Fruit fly (Drosophila melanogaster) whole organism, embryonic: ENCODE data around the gene CG33262.
A peak's percentile ranks its signal among the peaks of the same experiment; 100 is the strongest.

Experiments used
- BEAF-32 ChIP-seq: fragments of 200-800 bp; sonication (Bioruptor generic); optimal IDR thresholded peaks from 3 replicates; lab custom pipeline; 2017; ENCODE audit warnings: missing biosample characterization, missing genetic modification characterization, mild to moderate bottlenecking, moderate library complexity, missing genetic modification reagents
- Bdp1 ChIP-seq: fragments of 200-800 bp; sonication (Bioruptor generic); optimal IDR thresholded peaks from 3 replicates; lab custom pipeline; 2016; ENCODE audit warnings: missing biosample characterization, missing genetic modification characterization
- CG1024 ChIP-seq: fragments of 200-800 bp; sonication (Bioruptor generic); IDR thresholded peaks from 2 replicates; pipeline ENCODE4 v1.3.6; 2022; ENCODE audit warnings: missing biosample characterization, missing genetic modification characterization
- CG11247 ChIP-seq: fragments of 200-800 bp; sonication (Bioruptor generic); IDR thresholded peaks from 2 replicates; pipeline ENCODE4 v1.3.6; 2022; ENCODE audit warnings: missing biosample characterization, missing genetic modification characterization
- CG13123 ChIP-seq: fragments of 200-800 bp; sonication (Bioruptor generic); optimal IDR thresholded peaks from 2 replicates; lab custom pipeline; 2016; ENCODE audit warnings: missing biosample characterization, missing genetic modification characterization
- CG15269 ChIP-seq: fragments of 200-800 bp; sonication (Bioruptor generic); optimal IDR thresholded peaks from 2 replicates; lab custom pipeline; 2018; ENCODE audit warnings: missing biosample characterization, mild to moderate bottlenecking, missing genetic modification characterization, moderate library complexity
- CG16813 ChIP-seq: fragments of 200-800 bp; sonication (Bioruptor generic); IDR thresholded peaks from 3 replicates; pipeline ENCODE4 v1.3.6; 2022; ENCODE audit warnings: missing biosample characterization, missing genetic modification characterization; ENCODE audit not compliant: partially characterized antibody
- CG17328 ChIP-seq: fragments of 200-800 bp; sonication (Bioruptor generic); IDR thresholded peaks from 2 replicates; pipeline ENCODE4 v1.3.6; 2022; ENCODE audit warnings: missing biosample characterization, missing genetic modification characterization
- CG17829 ChIP-seq: fragments of 200-800 bp; optimal IDR thresholded peaks from 2 replicates; lab custom pipeline; 2019; ENCODE audit warnings: missing biosample characterization, mild to moderate bottlenecking, missing genetic modification characterization, moderate library complexity
- CG2199 ChIP-seq: fragments of 200-800 bp; sonication (Bioruptor generic); IDR thresholded peaks from 3 replicates; pipeline ENCODE4 v1.3.6; 2022; ENCODE audit warnings: missing biosample characterization, missing genetic modification characterization
- CG31441 ChIP-seq: fragments of 200-800 bp; sonication (Bioruptor generic); IDR thresholded peaks from 2 replicates; pipeline ENCODE4 v1.3.6; 2022; ENCODE audit warnings: missing biosample characterization, missing genetic modification characterization
- CG4360 ChIP-seq: fragments of 200-800 bp; sonication (Bioruptor generic); IDR thresholded peaks from 2 replicates; pipeline ENCODE4 v1.3.6; 2022; ENCODE audit warnings: missing biosample characterization, missing genetic modification characterization
- CG4617 ChIP-seq: fragments of 200-800 bp; sonication (Bioruptor generic); optimal IDR thresholded peaks from 3 replicates; lab custom pipeline; 2016; ENCODE audit warnings: missing biosample characterization, missing genetic modification characterization, borderline replicate concordance
- CG8281 ChIP-seq: fragments of 200-800 bp; sonication (Bioruptor generic); optimal IDR thresholded peaks from 2 replicates; lab custom pipeline; 2018; ENCODE audit warnings: missing biosample characterization, mild to moderate bottlenecking, missing genetic modification characterization, moderate library complexity
- CTCF ChIP-seq: fragments of 200-800 bp; sonication (Bioruptor generic); optimal IDR thresholded peaks from 2 replicates; lab custom pipeline; 2017; ENCODE audit warnings: missing biosample characterization, mild to moderate bottlenecking, missing genetic modification characterization, moderate library complexity
- H15 ChIP-seq: fragments of 200-800 bp; sonication (Bioruptor generic); IDR thresholded peaks from 3 replicates; pipeline ENCODE4 v1.3.6; 2022; ENCODE audit warnings: missing biosample characterization, missing genetic modification characterization
- HHEX ChIP-seq: fragments of 200-800 bp; sonication (Bioruptor generic); optimal IDR thresholded peaks from 3 replicates; lab custom pipeline; 2017; ENCODE audit warnings: missing biosample characterization, mild to moderate bottlenecking, missing genetic modification characterization, missing genetic modification reagents
- Hey ChIP-seq: fragments of 200-800 bp; sonication (Bioruptor generic); optimal IDR thresholded peaks from 3 replicates; lab custom pipeline; 2018; ENCODE audit warnings: missing biosample characterization, mild to moderate bottlenecking, missing genetic modification characterization
- Jarid2 ChIP-seq: fragments of 200-800 bp; sonication (Bioruptor generic); optimal IDR thresholded peaks from 3 replicates; lab custom pipeline; 2017; ENCODE audit warnings: mild to moderate bottlenecking, missing biosample characterization, missing genetic modification reagents, missing genetic modification characterization
- Meics ChIP-seq: fragments of 200-800 bp; sonication (Bioruptor generic); optimal IDR thresholded peaks from 2 replicates; lab custom pipeline; 2017; ENCODE audit warnings: missing biosample characterization, mild to moderate bottlenecking, missing genetic modification characterization
- NC2α ChIP-seq: fragments of 200-800 bp; sonication (Bioruptor generic); optimal IDR thresholded peaks from 2 replicates; lab custom pipeline; 2016; ENCODE audit warnings: missing biosample characterization, missing genetic modification characterization
- NK7.1 ChIP-seq: fragments of 200-800 bp; sonication (Bioruptor generic); optimal IDR thresholded peaks from 3 replicates; lab custom pipeline; 2016; ENCODE audit warnings: missing biosample characterization, missing genetic modification characterization
- Scr ChIP-seq: fragments of 200-800 bp; sonication (Bioruptor generic); IDR thresholded peaks from 2 replicates; pipeline ENCODE4 v1.3.6; 2022; ENCODE audit warnings: missing biosample characterization, missing genetic modification characterization; ENCODE audit not compliant: partially characterized antibody
- Sin3A ChIP-seq: fragments of >200 bp; optimal IDR thresholded peaks from 2 replicates; lab custom pipeline; 2018
- abd-A ChIP-seq: fragments of 200-800 bp; sonication (Bioruptor generic); optimal IDR thresholded peaks from 3 replicates; lab custom pipeline; 2019; ENCODE audit warnings: missing biosample characterization, mild to moderate bottlenecking, missing genetic modification characterization, moderate library complexity
- chif ChIP-seq, 2 experiments: fragments of 200-800 bp; sonication (Bioruptor generic); optimal IDR thresholded peaks; 3 replicates each; lab custom pipeline; 2016; ENCODE audit warnings: missing biosample characterization in 2 of 2, missing genetic modification characterization in 2 of 2
- dan ChIP-seq: fragments of 200-800 bp; sonication (Bioruptor generic); IDR thresholded peaks from 2 replicates; pipeline ENCODE4 v1.3.6; 2022; ENCODE audit warnings: missing biosample characterization, missing genetic modification characterization
- dati ChIP-seq: fragments of 200-800 bp; sonication (Bioruptor generic); IDR thresholded peaks from 2 replicates; pipeline ENCODE4 v1.3.6; 2022; ENCODE audit warnings: missing biosample characterization, missing genetic modification characterization
- ftz-f1 ChIP-seq: fragments of 200-800 bp; sonication (Bioruptor generic); optimal IDR thresholded peaks from 2 replicates; lab custom pipeline; 2016; ENCODE audit warnings: missing biosample characterization, missing genetic modification characterization
- gcm ChIP-seq: fragments of 200-800 bp; sonication (Bioruptor generic); optimal IDR thresholded peaks from 2 replicates; lab custom pipeline; 2019; ENCODE audit warnings: missing biosample characterization, mild to moderate bottlenecking, missing genetic modification characterization, moderate library complexity
- hb ChIP-seq: fragments of 200-800 bp; sonication (Bioruptor generic); IDR thresholded peaks from 3 replicates; pipeline ENCODE4 v1.3.6; 2022; ENCODE audit warnings: missing biosample characterization, missing genetic modification characterization; ENCODE audit not compliant: partially characterized antibody
- nerfin-1 ChIP-seq: fragments of 200-800 bp; sonication (Bioruptor generic); optimal IDR thresholded peaks from 3 replicates; lab custom pipeline; 2019; ENCODE audit warnings: missing biosample characterization, mild to moderate bottlenecking, missing genetic modification characterization, moderate library complexity
- oc ChIP-seq: fragments of 200-800 bp; sonication (Bioruptor generic); optimal IDR thresholded peaks from 2 replicates; lab custom pipeline; 2018; ENCODE audit warnings: missing biosample characterization, mild to moderate bottlenecking, missing genetic modification characterization, moderate library complexity
- odd ChIP-seq: fragments of 200-800 bp; sonication (Bioruptor generic); optimal IDR thresholded peaks from 2 replicates; lab custom pipeline; 2017; ENCODE audit warnings: missing biosample characterization, mild to moderate bottlenecking, missing genetic modification characterization
- pros ChIP-seq: fragments of 200-800 bp; sonication (Bioruptor generic); optimal IDR thresholded peaks from 3 replicates; lab custom pipeline; 2019; ENCODE audit warnings: missing biosample characterization, mild to moderate bottlenecking, missing genetic modification characterization, moderate library complexity
- schlank ChIP-seq: fragments of 200-800 bp; sonication (Bioruptor generic); optimal IDR thresholded peaks from 2 replicates; lab custom pipeline; 2018; ENCODE audit warnings: missing biosample characterization, mild to moderate bottlenecking, missing genetic modification characterization
- sens ChIP-seq: fragments of 200-800 bp; sonication (Bioruptor generic); peaks from one replicate; lab custom pipeline; 2016; ENCODE audit warnings: missing biosample characterization, missing genetic modification characterization
- sqz ChIP-seq: fragments of 200-800 bp; sonication (Bioruptor generic); optimal IDR thresholded peaks from 3 replicates; lab custom pipeline; 2018; ENCODE audit warnings: missing biosample characterization, mild to moderate bottlenecking, missing genetic modification characterization
- tap ChIP-seq: fragments of 200-800 bp; optimal IDR thresholded peaks from 3 replicates; lab custom pipeline; 2019; ENCODE audit warnings: missing biosample characterization, mild to moderate bottlenecking, missing genetic modification characterization, moderate library complexity
- twi ChIP-seq: fragments of 200-800 bp; optimal IDR thresholded peaks from 2 replicates; lab custom pipeline; 2019; ENCODE audit warnings: missing biosample characterization, mild to moderate bottlenecking, missing genetic modification characterization, moderate library complexity
- usp ChIP-seq: fragments of >200 bp; optimal IDR thresholded peaks from 2 replicates; lab custom pipeline; 2017; ENCODE audit warnings: missing biosample characterization, missing genetic modification characterization
- vvl ChIP-seq: fragments of 200-800 bp; sonication (Bioruptor generic); IDR thresholded peaks from 2 replicates; pipeline ENCODE4 v1.3.6; 2022; ENCODE audit warnings: missing biosample characterization, missing genetic modification characterization

CG33262 gene

DNA sequence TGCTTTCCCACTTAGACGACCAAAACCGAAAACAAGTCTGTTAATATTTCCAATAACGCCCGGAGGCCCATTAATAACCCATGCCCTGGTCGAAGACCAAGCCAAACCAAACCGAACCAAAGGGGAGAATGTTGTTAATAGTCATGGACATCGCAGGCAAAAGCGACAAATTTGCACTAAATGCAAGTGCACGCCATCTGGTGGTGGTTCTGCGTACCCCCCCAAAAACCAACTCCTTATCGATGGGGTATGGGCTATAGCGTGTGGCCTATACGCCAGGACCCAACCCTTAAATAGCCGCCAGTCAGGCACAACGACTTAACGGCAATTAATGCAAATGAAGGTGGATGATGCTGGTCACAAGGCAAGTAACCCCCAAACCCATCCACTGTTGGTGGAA is 10.4 kb downstream of the CG33262 start:
- peak; percentile 45 for TF ChIP-seq pros (GFP tag; lab: Kevin White, UChicago)
- peak; percentile 82 for TF ChIP-seq CTCF (GFP tag; lab: Kevin White, UChicago)
- TF ChIP-seq CG16813 (GFP tag; lab: Robert Waterston, UW), result 0 out of 3 replicates have a peak, but pooled peaks have one; percentile 37
- peak; percentile 58 for TF ChIP-seq sens
- no peak for TF ChIP-seq CG11247

DNA sequence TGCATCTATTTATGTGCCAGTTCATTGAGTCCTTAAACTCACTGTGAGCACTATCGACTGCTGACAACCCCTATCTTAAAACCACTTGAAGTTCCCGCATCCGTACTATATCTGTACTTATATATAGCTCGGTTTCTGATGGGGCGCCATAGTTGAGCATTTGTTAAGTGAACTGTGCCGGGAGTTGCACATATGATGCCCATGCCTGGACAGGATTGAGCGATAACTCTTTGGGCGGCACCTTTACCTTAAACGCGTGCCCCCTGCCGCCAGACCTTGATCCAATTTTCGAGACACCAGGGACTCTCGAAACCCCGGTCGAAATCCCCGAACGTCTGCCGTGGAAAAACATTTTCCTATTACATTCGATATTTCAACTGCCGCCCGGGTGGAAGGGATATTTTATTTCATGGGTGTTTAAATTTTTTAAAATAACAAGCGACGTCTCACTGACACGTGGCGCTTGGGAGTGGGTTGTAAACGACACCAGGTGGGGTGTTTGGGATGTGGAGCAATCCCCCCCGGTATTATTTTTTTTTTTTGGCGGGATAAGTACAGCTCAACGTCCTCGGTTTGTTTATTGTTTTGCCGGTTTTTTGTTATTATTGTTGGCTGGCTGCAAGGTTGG is 18.0 kb downstream of the CG33262 start:
- TF ChIP-seq HHEX (GFP tag; lab: Kevin White, UChicago) (no peak), Hey (tag; lab: Kevin White, UChicago) (peak; percentile 93), abd-A (tag; lab: Kevin White, UChicago) (peak; percentile 7), CG17829 (tag; lab: Kevin White, UChicago) (no peak), oc (tag; lab: Kevin White, UChicago) (peak; percentile 18), sqz (peak; percentile 14), twi (tag; lab: Kevin White, UChicago) (peak; percentile 93), CG31441 (GFP tag; lab: Robert Waterston, UW) (no peak), CG8281 (tag; lab: Kevin White, UChicago) (no peak), ftz-f1 (GFP tag; lab: Kevin White, UChicago) (no peak), Meics (no peak), dati (GFP tag; lab: Robert Waterston, UW) (no peak), odd (GFP tag; lab: Kevin White, UChicago) (no peak), Sin3A (no peak), CG2199 (peak; percentile 43; the same call in 1 of the 3 replicates), chif (GFP tag; optimal IDR thresholded peaks at IDR 0.05; lab: Kevin White, UChicago) (no peak), dan (GFP tag; lab: Robert Waterston, UW) (no peak), gcm (GFP tag; lab: Kevin White, UChicago) (peak; percentile 14), vvl (GFP tag; lab: Robert Waterston, UW) (no peak), schlank (tag; lab: Kevin White, UChicago) (no peak), hb (GFP tag; lab: Robert Waterston, UW) (no peak), CG1024 (GFP tag; lab: Robert Waterston, UW) (no peak), tap (tag; lab: Kevin White, UChicago) (no peak), NC2α (GFP tag; lab: Kevin White, UChicago) (no peak)

DNA sequence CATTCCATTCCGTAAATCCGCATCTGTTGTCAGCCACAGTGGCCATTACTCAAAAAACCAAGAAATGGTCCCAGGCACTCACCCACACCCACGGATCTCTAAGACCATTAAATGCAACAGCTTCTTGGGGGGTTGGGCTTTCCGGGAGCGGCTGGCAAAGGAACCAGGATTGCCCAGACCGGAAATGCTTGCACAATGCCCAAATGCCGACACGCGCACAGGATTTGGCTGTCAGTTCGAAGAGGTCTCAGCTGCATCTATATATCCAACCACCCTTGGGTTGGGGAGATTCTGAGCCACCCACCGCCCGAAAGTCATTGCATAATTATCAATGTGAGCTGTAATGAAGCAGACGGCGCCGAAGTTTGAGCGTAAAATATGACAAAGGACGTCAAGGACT is 19.2 kb downstream of the CG33262 start:
- peak; percentile 6 for TF ChIP-seq twi (tag; lab: Kevin White, UChicago)
- no peak for TF ChIP-seq Jarid2 (GFP tag; lab: Kevin White, UChicago)
- no peak for TF ChIP-seq CG15269 (tag; lab: Kevin White, UChicago)
- TF ChIP-seq NK7.1, result no peak
- TF ChIP-seq CG17829 (tag; lab: Kevin White, UChicago), result no peak
- no peak for TF ChIP-seq H15 (GFP tag; lab: Robert Waterston, UW)
- TF ChIP-seq CG17328 (GFP tag; lab: Robert Waterston, UW), result no peak
- TF ChIP-seq CG4360 (GFP tag; lab: Robert Waterston, UW), result no peak
- no peak for TF ChIP-seq BEAF-32
- no peak for TF ChIP-seq Bdp1 (GFP tag; lab: Kevin White, UChicago)
- no peak for TF ChIP-seq Scr (GFP tag; lab: Robert Waterston, UW)
- TF ChIP-seq usp, result no peak
- peak; percentile 82 for TF ChIP-seq Hey (tag; lab: Kevin White, UChicago)
- peak; percentile 77 for TF ChIP-seq nerfin-1 (tag; lab: Kevin White, UChicago)
- TF ChIP-seq CG4617 (GFP tag; lab: Kevin White, UChicago), result no peak
- TF ChIP-seq CG13123 (GFP tag; lab: Kevin White, UChicago), result no peak
